In the genomic region with DNA sequence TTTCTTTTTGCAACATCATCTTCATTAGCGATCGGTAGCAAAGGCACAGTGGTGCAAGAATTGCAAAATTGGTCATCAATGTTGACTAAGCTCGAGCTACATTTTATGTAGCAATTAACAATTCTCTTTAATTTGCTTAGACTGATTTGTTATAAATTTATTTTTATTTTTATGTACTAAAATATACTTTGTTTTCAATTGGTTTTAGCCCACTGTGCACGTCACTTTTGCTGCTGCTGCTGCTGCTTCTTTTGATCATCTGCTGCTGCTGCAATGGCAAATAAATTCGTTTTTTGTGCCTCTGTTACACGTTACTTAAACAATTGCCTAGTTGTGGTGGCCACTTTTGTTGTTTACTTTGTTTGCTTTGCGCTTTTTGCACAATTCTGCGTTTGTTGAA, we compare ENCODE assay signal across 1 fruit fly cellular context.
TF ChIP-seq lines count a peak whose summit lies in the region.

No protein-coding gene starts in this region.

TF ChIP-seq in whole organism, embryonic, 481 proteins besides CTCF, POLR2A, EP300 and RAD21 (continued from another document and continues in another):
- peak; percentile 56 for TF ChIP-seq CG10462 (GFP tag; optimal IDR thresholded peaks at IDR 0.05; lab: Kevin White, UChicago)
- peak; percentile 83 for TF ChIP-seq CG14667 (GFP tag; IDR thresholded peaks at IDR 0.05; lab: Robert Waterston, UW)
- TF ChIP-seq lov (optimal IDR thresholded peaks at IDR 0.05; lab: Kevin White, UChicago) = no peak
- TF ChIP-seq lov (GFP tag; IDR thresholded peaks at IDR 0.05; lab: Robert Waterston, UW) = peak; percentile 80; the same call in 2 of the 3 replicates
- TF ChIP-seq Vsx1 (GFP tag; optimal IDR thresholded peaks at IDR 0.05; lab: Kevin White, UChicago) = peak; percentile 71
- peak; percentile 51 for TF ChIP-seq pum (GFP tag; optimal IDR thresholded peaks at IDR 0.05; lab: Kevin White, UChicago)
- TF ChIP-seq CG1647 (GFP tag; optimal IDR thresholded peaks at IDR 0.05; lab: Kevin White, UChicago) = no peak
- TF ChIP-seq Dbx (GFP tag; IDR thresholded peaks at IDR 0.05; lab: Robert Waterston, UW) = peak; percentile 61; the same call in 1 of the 3 replicates
- TF ChIP-seq Abd-B (GFP tag; optimal IDR thresholded peaks at IDR 0.05; lab: Kevin White, UChicago) = peak; percentile 50
- peak; percentile 11 for TF ChIP-seq CG7786 (GFP tag; optimal IDR thresholded peaks at IDR 0.05; lab: Kevin White, UChicago)
- TF ChIP-seq CG10209 (GFP tag; optimal IDR thresholded peaks at IDR 0.05; lab: Kevin White, UChicago) = peak; percentile 81
- TF ChIP-seq CG16779 (GFP tag; IDR thresholded peaks at IDR 0.05; lab: Robert Waterston, UW) = peak; percentile 48; the same call in 1 of the 2 replicates
- TF ChIP-seq ara (GFP tag; IDR thresholded peaks at IDR 0.05; lab: Robert Waterston, UW) = peak; percentile 90
- TF ChIP-seq CG2889 (GFP tag; IDR thresholded peaks at IDR 0.05; lab: Robert Waterston, UW) = peak; percentile 85
- TF ChIP-seq gsb (GFP tag; IDR thresholded peaks at IDR 0.05; lab: Robert Waterston, UW) = peak; percentile 47
- TF ChIP-seq sqz (GFP tag; optimal IDR thresholded peaks at IDR 0.05; lab: Kevin White, UChicago) = peak; percentile 52
- peak; percentile 89 for TF ChIP-seq HLH3B (GFP tag; IDR thresholded peaks at IDR 0.05; lab: Robert Waterston, UW)
- peak; percentile 80 for TF ChIP-seq CG17359 (tag; optimal IDR thresholded peaks at IDR 0.05; lab: Kevin White, UChicago)
- TF ChIP-seq CG12071 (GFP tag; optimal IDR thresholded peaks at IDR 0.05; lab: Kevin White, UChicago) = peak; percentile 69
- TF ChIP-seq B-H1 (GFP tag; IDR thresholded peaks at IDR 0.05; lab: Robert Waterston, UW) = peak; percentile 79
- peak; percentile 65 for TF ChIP-seq CG18619 (GFP tag; optimal IDR thresholded peaks at IDR 0.05; lab: Kevin White, UChicago)
- TF ChIP-seq CG4360 (GFP tag; IDR thresholded peaks at IDR 0.05; lab: Robert Waterston, UW) = peak; percentile 59
- TF ChIP-seq cwo (GFP tag; optimal IDR thresholded peaks at IDR 0.05; lab: Kevin White, UChicago) = peak; percentile 49
- no peak for TF ChIP-seq aop (GFP tag; IDR thresholded peaks at IDR 0.05; lab: Robert Waterston, UW)
- peak; percentile 82 for TF ChIP-seq ttk (GFP tag; IDR thresholded peaks at IDR 0.05; lab: Robert Waterston, UW)
- no peak for TF ChIP-seq CG10431 (GFP tag; optimal IDR thresholded peaks at IDR 0.05; lab: Kevin White, UChicago)
- TF ChIP-seq emc (GFP tag; optimal IDR thresholded peaks at IDR 0.05; lab: Kevin White, UChicago) = no peak
- TF ChIP-seq nerfin-1 (tag; optimal IDR thresholded peaks at IDR 0.05; lab: Kevin White, UChicago) = peak; percentile 43
- peak; percentile 75 for TF ChIP-seq Taf1 (GFP tag; IDR thresholded peaks at IDR 0.05; lab: Robert Waterston, UW)
- peak; percentile 72 for TF ChIP-seq al (GFP tag; IDR thresholded peaks at IDR 0.05; lab: Robert Waterston, UW)
- peak; percentile 58 for TF ChIP-seq oc (tag; optimal IDR thresholded peaks at IDR 0.05; lab: Kevin White, UChicago)
- no peak for TF ChIP-seq amos (GFP tag; IDR thresholded peaks at IDR 0.05; lab: Robert Waterston, UW; ENCODE audit: partially characterized antibody)
- peak; percentile 64 for TF ChIP-seq Six4 (GFP tag; optimal IDR thresholded peaks at IDR 0.05; lab: Kevin White, UChicago)
- TF ChIP-seq CG1024 (GFP tag; IDR thresholded peaks at IDR 0.05; lab: Robert Waterston, UW) = peak; percentile 79
- TF ChIP-seq GATAe (GFP tag; conservative IDR thresholded peaks at IDR 0.05; lab: Robert Waterston, UW) = no peak
- TF ChIP-seq Deaf1 (tag; optimal IDR thresholded peaks at IDR 0.05; lab: Kevin White, UChicago) = peak; percentile 30
- no peak for TF ChIP-seq Scr (GFP tag; IDR thresholded peaks at IDR 0.05; lab: Robert Waterston, UW; ENCODE audit: partially characterized antibody)
- no peak; the same call in 1 of the 2 replicates for TF ChIP-seq ham (GFP tag; IDR thresholded peaks at IDR 0.05; lab: Robert Waterston, UW)
- no peak for TF ChIP-seq ERR (GFP tag; optimal IDR thresholded peaks at IDR 0.05; lab: Kevin White, UChicago)
- TF ChIP-seq sens (GFP tag; lab: Kevin White, UChicago) = peak; percentile 81
- TF ChIP-seq CG3281 (GFP tag; optimal IDR thresholded peaks at IDR 0.05; lab: Kevin White, UChicago) = peak; percentile 67
- TF ChIP-seq CG17612 (GFP tag; IDR thresholded peaks at IDR 0.05; lab: Robert Waterston, UW) = peak; percentile 56; the same call in 1 of the 2 replicates
- TF ChIP-seq Tbp (GFP tag; optimal IDR thresholded peaks at IDR 0.05; lab: Kevin White, UChicago) = no peak
- no peak for TF ChIP-seq bab2 (GFP tag; optimal IDR thresholded peaks at IDR 0.05; lab: Kevin White, UChicago)
- peak; percentile 53; the same call in 1 of the 3 replicates for TF ChIP-seq CG11560 (tag; IDR thresholded peaks at IDR 0.05; lab: Robert Waterston, UW)
- TF ChIP-seq CG7987 (GFP tag; optimal IDR thresholded peaks at IDR 0.05; lab: Kevin White, UChicago) = no peak
- TF ChIP-seq CG3065 (GFP tag; optimal IDR thresholded peaks at IDR 0.05; lab: Kevin White, UChicago) = peak; percentile 71
- TF ChIP-seq NC2α (GFP tag; optimal IDR thresholded peaks at IDR 0.05; lab: Kevin White, UChicago) = no peak
- peak; percentile 80 for TF ChIP-seq sob (GFP tag; IDR thresholded peaks at IDR 0.05; lab: Robert Waterston, UW)
- no peak for TF ChIP-seq zf30C (GFP tag; optimal IDR thresholded peaks at IDR 0.05; lab: Kevin White, UChicago)
- peak; percentile 30 for TF ChIP-seq CG6813 (GFP tag; optimal IDR thresholded peaks at IDR 0.05; lab: Kevin White, UChicago)
- peak; percentile 25 for TF ChIP-seq fu2 (GFP tag; optimal IDR thresholded peaks at IDR 0.05; lab: Kevin White, UChicago)
- TF ChIP-seq vfl (GFP tag; optimal IDR thresholded peaks at IDR 0.05; lab: Kevin White, UChicago) = peak; percentile 53
- no peak for TF ChIP-seq pan (optimal IDR thresholded peaks at IDR 0.05; lab: Kevin White, UChicago)
- peak in 1 of 2 experiments; percentile 91 for TF ChIP-seq pan (GFP tag; optimal IDR thresholded peaks at IDR 0.05 in 1 of 2, IDR thresholded peaks at IDR 0.05 in 1 of 2)
- peak; percentile 1 for TF ChIP-seq CG33557 (GFP tag; optimal IDR thresholded peaks at IDR 0.05; lab: Kevin White, UChicago)
- peak; percentile 85 for TF ChIP-seq Xbp1 (GFP tag; optimal IDR thresholded peaks at IDR 0.05; lab: Kevin White, UChicago)
- TF ChIP-seq Dp (GFP tag; optimal IDR thresholded peaks at IDR 0.05; lab: Kevin White, UChicago) = no peak
- TF ChIP-seq Oli (tag; optimal IDR thresholded peaks at IDR 0.05; lab: Kevin White, UChicago) = peak; percentile 87
- no peak for TF ChIP-seq kni (GFP tag; optimal IDR thresholded peaks at IDR 0.05; lab: Kevin White, UChicago)
- TF ChIP-seq CG17912 (GFP tag; optimal IDR thresholded peaks at IDR 0.05; lab: Kevin White, UChicago) = no peak
- TF ChIP-seq lab (GFP tag; optimal IDR thresholded peaks at IDR 0.05; lab: Kevin White, UChicago) = peak; percentile 84
- TF ChIP-seq CG16863 (GFP tag; optimal IDR thresholded peaks at IDR 0.05; lab: Kevin White, UChicago) = peak; percentile 19
- no peak for TF ChIP-seq pzg (GFP tag; optimal IDR thresholded peaks at IDR 0.05; lab: Kevin White, UChicago)
- peak; percentile 29 for TF ChIP-seq zfh2 (GFP tag; optimal IDR thresholded peaks at IDR 0.05; lab: Kevin White, UChicago)
- TF ChIP-seq Bteb2 (GFP tag; optimal IDR thresholded peaks at IDR 0.05; lab: Kevin White, UChicago) = peak; percentile 55
- TF ChIP-seq CG30431 (GFP tag; optimal IDR thresholded peaks at IDR 0.05; lab: Kevin White, UChicago) = peak; percentile 74
- peak; percentile 77 for TF ChIP-seq ATbp (GFP tag; optimal IDR thresholded peaks at IDR 0.05; lab: Kevin White, UChicago)
- peak; percentile 69 for TF ChIP-seq CG7357 (GFP tag; IDR thresholded peaks at IDR 0.05; lab: Robert Waterston, UW)
- TF ChIP-seq Xrp1 (GFP tag; IDR thresholded peaks at IDR 0.05; lab: Robert Waterston, UW) = peak; percentile 93
- 0 out of 2 replicates have a peak, but pooled peaks have one; percentile 5 for TF ChIP-seq Poxn (GFP tag; IDR thresholded peaks at IDR 0.05; lab: Robert Waterston, UW)
- peak; percentile 83 for TF ChIP-seq E2f1 (GFP tag; IDR thresholded peaks at IDR 0.05; lab: Robert Waterston, UW)
- TF ChIP-seq CG32532 (GFP tag; IDR thresholded peaks at IDR 0.05; lab: Robert Waterston, UW) = peak; percentile 77
- TF ChIP-seq vnd (GFP tag; IDR thresholded peaks at IDR 0.05; lab: Robert Waterston, UW; ENCODE audit: partially characterized antibody) = no peak
- peak; percentile 73 for TF ChIP-seq CG3847 (GFP tag; IDR thresholded peaks at IDR 0.05; lab: Robert Waterston, UW)
- no peak for TF ChIP-seq pho (GFP tag; optimal IDR thresholded peaks at IDR 0.05; lab: Kevin White, UChicago)
- no peak for TF ChIP-seq ftz-f1 (GFP tag; optimal IDR thresholded peaks at IDR 0.05; lab: Kevin White, UChicago)
- TF ChIP-seq CG31441 (GFP tag; IDR thresholded peaks at IDR 0.05; lab: Robert Waterston, UW) = peak; percentile 82
- TF ChIP-seq Hsf (GFP tag; optimal IDR thresholded peaks at IDR 0.05; lab: Kevin White, UChicago) = peak; percentile 78
- TF ChIP-seq disco-r (GFP tag; optimal IDR thresholded peaks at IDR 0.05; lab: Kevin White, UChicago) = no peak
- peak in 1 of 2 experiments; percentile 12 for TF ChIP-seq crp (GFP tag; optimal IDR thresholded peaks at IDR 0.05; lab: Kevin White, UChicago)
- no peak for TF ChIP-seq Side (GFP tag; optimal IDR thresholded peaks at IDR 0.05; lab: Kevin White, UChicago)
- peak; percentile 22 for TF ChIP-seq CG4854 (GFP tag; optimal IDR thresholded peaks at IDR 0.05; lab: Kevin White, UChicago)
- peak; percentile 72 for TF ChIP-seq danr (GFP tag; IDR thresholded peaks at IDR 0.05; lab: Robert Waterston, UW)
- peak; percentile 68 for TF ChIP-seq Hr3 (GFP tag; optimal IDR thresholded peaks at IDR 0.05; lab: Kevin White, UChicago)
- TF ChIP-seq Spps (tag; optimal IDR thresholded peaks at IDR 0.05; lab: Kevin White, UChicago) = peak; percentile 51
- TF ChIP-seq CG12942 (GFP tag; optimal IDR thresholded peaks at IDR 0.05; lab: Kevin White, UChicago) = peak; percentile 79
- no peak for TF ChIP-seq D (optimal IDR thresholded peaks at IDR 0.05; lab: Kevin White, UChicago)
- TF ChIP-seq D (GFP tag; optimal IDR thresholded peaks at IDR 0.05; lab: Kevin White, UChicago) = peak; percentile 65
- peak; percentile 88 for TF ChIP-seq CG11504 (tag; optimal IDR thresholded peaks at IDR 0.05; lab: Kevin White, UChicago)
- no peak for TF ChIP-seq TFAM (GFP tag; optimal IDR thresholded peaks at IDR 0.05; lab: Kevin White, UChicago)
- TF ChIP-seq sim (GFP tag; IDR thresholded peaks at IDR 0.05; lab: Robert Waterston, UW) = 0 out of 2 replicates have a peak, but pooled peaks have one; percentile 51
- peak; percentile 90 for TF ChIP-seq Ada2b (GFP tag; IDR thresholded peaks at IDR 0.05; lab: Robert Waterston, UW)
- TF ChIP-seq CG42726 (GFP tag; IDR thresholded peaks at IDR 0.05; lab: Robert Waterston, UW; ENCODE audit: partially characterized antibody) = no peak
- peak; percentile 76 for TF ChIP-seq Ssrp (tag; optimal IDR thresholded peaks at IDR 0.05; lab: Kevin White, UChicago)
- peak; percentile 84 for TF ChIP-seq dysf (GFP tag; IDR thresholded peaks at IDR 0.05; lab: Robert Waterston, UW)
- TF ChIP-seq CG10267 (tag; optimal IDR thresholded peaks at IDR 0.05; lab: Kevin White, UChicago) = peak; percentile 70
- peak; percentile 9 for TF ChIP-seq CG33213 (GFP tag; optimal IDR thresholded peaks at IDR 0.05; lab: Kevin White, UChicago)
- peak; percentile 91 for TF ChIP-seq zen (tag; optimal IDR thresholded peaks at IDR 0.05; lab: Kevin White, UChicago)
- TF ChIP-seq klu (GFP tag; IDR thresholded peaks at IDR 0.05; lab: Robert Waterston, UW) = peak; percentile 46; the same call in 1 of the 2 replicates
- TF ChIP-seq dmrt99B (tag; optimal IDR thresholded peaks at IDR 0.05; lab: Kevin White, UChicago) = peak; percentile 81
- no peak for TF ChIP-seq sc (optimal IDR thresholded peaks at IDR 0.05; lab: Kevin White, UChicago)
- peak; percentile 77 for TF ChIP-seq sc (GFP tag; optimal IDR thresholded peaks at IDR 0.05; lab: Kevin White, UChicago)
- no peak for TF ChIP-seq Sin3A (optimal IDR thresholded peaks at IDR 0.05; lab: Kevin White, UChicago)
- no peak for TF ChIP-seq CG13287 (GFP tag; IDR thresholded peaks at IDR 0.05; lab: Robert Waterston, UW; ENCODE audit: partially characterized antibody)
- TF ChIP-seq zen2 (GFP tag; IDR thresholded peaks at IDR 0.05; lab: Robert Waterston, UW; ENCODE audit: partially characterized antibody) = no peak
- TF ChIP-seq CG2712 (tag; optimal IDR thresholded peaks at IDR 0.05; lab: Kevin White, UChicago) = peak; percentile 84
- TF ChIP-seq D19B (GFP tag; optimal IDR thresholded peaks at IDR 0.05; lab: Kevin White, UChicago) = peak; percentile 7
- TF ChIP-seq rib (GFP tag; IDR thresholded peaks at IDR 0.05; lab: Robert Waterston, UW) = peak; percentile 61; the same call in 1 of the 2 replicates
- TF ChIP-seq CG11085 (GFP tag; IDR thresholded peaks at IDR 0.05; lab: Robert Waterston, UW) = no peak; the same call in 1 of the 2 replicates
- peak; percentile 70 for TF ChIP-seq CG11696 (GFP tag; IDR thresholded peaks at IDR 0.05; lab: Robert Waterston, UW)
- TF ChIP-seq CG12769 (tag; optimal IDR thresholded peaks at IDR 0.05; lab: Kevin White, UChicago) = peak; percentile 28
- TF ChIP-seq CG15479 (GFP tag; optimal IDR thresholded peaks at IDR 0.05; lab: Kevin White, UChicago) = peak; percentile 21
- TF ChIP-seq CG8388 (GFP tag; optimal IDR thresholded peaks at IDR 0.05; lab: Kevin White, UChicago) = peak; percentile 83
- peak; percentile 48 for TF ChIP-seq twi (tag; optimal IDR thresholded peaks at IDR 0.05; lab: Kevin White, UChicago)
- TF ChIP-seq BEAF-32 (GFP tag; optimal IDR thresholded peaks at IDR 0.05; lab: Kevin White, UChicago) = no peak
- no peak for TF ChIP-seq pfk (GFP tag; optimal IDR thresholded peaks at IDR 0.05; lab: Kevin White, UChicago)
- peak; percentile 63; the same call in 1 of the 2 replicates for TF ChIP-seq CG10321 (GFP tag; IDR thresholded peaks at IDR 0.05; lab: Robert Waterston, UW)
- peak; percentile 80; the same call in 1 of the 2 replicates for TF ChIP-seq CG8765 (GFP tag; IDR thresholded peaks at IDR 0.05; lab: Robert Waterston, UW)
- TF ChIP-seq nom (GFP tag; optimal IDR thresholded peaks at IDR 0.05; lab: Kevin White, UChicago) = peak; percentile 80
- TF ChIP-seq CG16815 (GFP tag; optimal IDR thresholded peaks at IDR 0.05; lab: Kevin White, UChicago) = peak; percentile 63
- peak; percentile 33 for TF ChIP-seq CG12744 (GFP tag; optimal IDR thresholded peaks at IDR 0.05; lab: Kevin White, UChicago)
- peak; percentile 52 for TF ChIP-seq Nf-YB (GFP tag; optimal IDR thresholded peaks at IDR 0.05; lab: Kevin White, UChicago)
- TF ChIP-seq PHDP (tag; optimal IDR thresholded peaks at IDR 0.05; lab: Kevin White, UChicago) = peak; percentile 79
- peak; percentile 79 for TF ChIP-seq CoRest (tag; optimal IDR thresholded peaks at IDR 0.05; lab: Kevin White, UChicago)
- TF ChIP-seq ind (GFP tag; optimal IDR thresholded peaks at IDR 0.05; lab: Kevin White, UChicago) = peak; percentile 79
